Worm (Caenorhabditis elegans): ENCODE data around the gene lido-16.

ce11 chrII:6489711-6490184 lies 5.0 kb upstream of the lido-16 start, which contains the start of the genes snr-3 and rsp-5:
- no peak for TF ChIP-seq flt-1 (GFP tag; IDR thresholded peaks at IDR 0.05)
- TF ChIP-seq med-1 (GFP tag; optimal IDR thresholded peaks at IDR 0.05; ENCODE audit: insufficient read depth) = no peak

Data from whole organism, midembryonic.